Fruit fly (Drosophila melanogaster) whole organism, wandering third instar larva: ENCODE measurements around the gene CG32638.

Source experiments
- Abd-B ChIP-seq: fragments of >200 bp; optimal IDR thresholded peaks from 2 replicates; lab custom pipeline; 2017; ENCODE audit warnings: missing biosample characterization, missing genetic modification characterization
- CG32264 ChIP-seq: fragments of 200-800 bp; sonication (Bioruptor generic); optimal IDR thresholded peaks from 2 replicates; lab custom pipeline; 2016; ENCODE audit warnings: missing biosample characterization, missing genetic modification characterization
- CG9705 ChIP-seq: fragments of 200-800 bp; sonication (Bioruptor generic); optimal IDR thresholded peaks from 2 replicates; lab custom pipeline; 2018; ENCODE audit warnings: missing biosample characterization, mild to moderate bottlenecking, missing genetic modification characterization
- CrebA ChIP-seq: fragments of 200-800 bp; sonication (Bioruptor generic); optimal IDR thresholded peaks from 2 replicates; lab custom pipeline; 2016; ENCODE audit warnings: missing biosample characterization, mild to moderate bottlenecking, missing genetic modification characterization, borderline replicate concordance
- Dfd ChIP-seq: fragments of >200 bp; optimal IDR thresholded peaks from 2 replicates; lab custom pipeline; 2017; ENCODE audit warnings: missing biosample characterization, missing genetic modification characterization
- Dif ChIP-seq: fragments of 200-275, 200-300 bp; sonication (Bioruptor generic); optimal IDR thresholded peaks from 2 replicates; lab custom pipeline; 2018; ENCODE audit warnings: missing biosample characterization, missing genetic modification characterization; ENCODE audit not compliant: partially characterized antibody
- GATAd ChIP-seq: sonication (Bioruptor generic); optimal IDR thresholded peaks from 2 replicates; lab custom pipeline; 2016; ENCODE audit warnings: missing biosample characterization, missing genetic modification characterization
- HLH106 ChIP-seq: fragments of 200-800 bp; optimal IDR thresholded peaks from 3 replicates; lab custom pipeline; 2019; ENCODE audit warnings: missing biosample characterization, mild to moderate bottlenecking, missing genetic modification characterization, moderate library complexity
- Hnf4 ChIP-seq: fragments of 200-800 bp; sonication (Bioruptor generic); optimal IDR thresholded peaks from 2 replicates; lab custom pipeline; 2016; ENCODE audit warnings: missing biosample characterization, mild to moderate bottlenecking, missing genetic modification characterization
- Hr78 ChIP-seq: fragments of >200 bp; optimal IDR thresholded peaks from 2 replicates; lab custom pipeline; 2017; ENCODE audit warnings: missing biosample characterization, missing genetic modification characterization
- Hr83 ChIP-seq: fragments of 200-300 bp; sonication (Bioruptor generic); optimal IDR thresholded peaks from 2 replicates; lab custom pipeline; 2016; ENCODE audit warnings: missing biosample characterization, mild to moderate bottlenecking, missing genetic modification characterization, moderate library complexity; ENCODE audit not compliant: poor library complexity, severe bottlenecking
- Jra ChIP-seq: sonication (Bioruptor generic); optimal IDR thresholded peaks from 2 replicates; lab custom pipeline; 2016; ENCODE audit warnings: missing biosample characterization, missing genetic modification characterization
- Mio ChIP-seq: sonication (Bioruptor generic); optimal IDR thresholded peaks from 2 replicates; lab custom pipeline; 2016; ENCODE audit warnings: missing biosample characterization, missing genetic modification characterization
- Myc ChIP-seq: fragments of >200 bp; optimal IDR thresholded peaks from 2 replicates; lab custom pipeline; 2017
- N ChIP-seq: fragments of >200 bp; optimal IDR thresholded peaks from 2 replicates; lab custom pipeline; 2018; ENCODE audit warnings: missing biosample characterization, missing external identifiers, missing genetic modification characterization
- OdsH ChIP-seq: fragments of 200-800 bp; sonication (Bioruptor generic); optimal IDR thresholded peaks from 2 replicates; lab custom pipeline; 2016; ENCODE audit warnings: missing biosample characterization, mild to moderate bottlenecking, missing genetic modification characterization
- Rel ChIP-seq, 2 experiments: fragments of 200-800 bp; sonication (Bioruptor generic) in 1 of 2; optimal IDR thresholded peaks; 2 replicates in 1 of 2; 3 replicates in 1 of 2; lab custom pipeline; 2016 to 2019; ENCODE audit warnings: mild to moderate bottlenecking in 2 of 2, missing biosample characterization in 2 of 2, missing genetic modification characterization in 2 of 2, moderate library complexity in 1 of 2
- Sp1 ChIP-seq: fragments of 200-800 bp; sonication (Bioruptor generic); optimal IDR thresholded peaks from 3 replicates; lab custom pipeline; 2019; ENCODE audit warnings: missing biosample characterization, mild to moderate bottlenecking, missing genetic modification characterization, moderate library complexity
- Vsx2 ChIP-seq: fragments of 200-300, 225-300 bp; sonication (Bioruptor generic); optimal IDR thresholded peaks from 2 replicates; lab custom pipeline; 2018; ENCODE audit warnings: missing biosample characterization, missing genetic modification characterization; ENCODE audit not compliant: partially characterized antibody
- br ChIP-seq: fragments of 200-800 bp; sonication (Bioruptor generic); optimal IDR thresholded peaks from 2 replicates; lab custom pipeline; 2016; ENCODE audit warnings: missing biosample characterization, missing genetic modification characterization
- brk ChIP-seq: fragments of 200-800 bp; sonication (Bioruptor generic); optimal IDR thresholded peaks from 2 replicates; lab custom pipeline; 2016; ENCODE audit warnings: missing biosample characterization, mild to moderate bottlenecking, missing genetic modification characterization
- dl ChIP-seq, 2 experiments: fragments of 175-275, 200-275 bp in 1 of 2; fragments of 200-275 bp in 1 of 2; sonication (Bioruptor generic); optimal IDR thresholded peaks; lab custom pipeline; 2018; ENCODE audit warnings: mild to moderate bottlenecking in 2 of 2, missing biosample characterization in 2 of 2, missing genetic modification characterization in 2 of 2, moderate library complexity in 2 of 2; ENCODE audit not compliant: partially characterized antibody in 2 of 2, insufficient read depth in 1 of 2
- dmrt93B ChIP-seq: fragments of 200-800 bp; sonication (Bioruptor generic); optimal IDR thresholded peaks from 2 replicates; lab custom pipeline; 2018; ENCODE audit warnings: missing biosample characterization, mild to moderate bottlenecking, missing genetic modification characterization
- dsf ChIP-seq: sonication (Bioruptor generic); optimal IDR thresholded peaks from 2 replicates; lab custom pipeline; 2016; ENCODE audit warnings: missing biosample characterization, missing genetic modification characterization, borderline replicate concordance
- ey ChIP-seq: fragments of 200-800 bp; sonication (Bioruptor generic); optimal IDR thresholded peaks from 2 replicates; lab custom pipeline; 2016; ENCODE audit warnings: missing biosample characterization, missing genetic modification characterization
- foxo ChIP-seq, 2 experiments: fragments of 200-800 bp; sonication (Bioruptor generic); optimal IDR thresholded peaks; 2 replicates in 1 of 2; 3 replicates in 1 of 2; lab custom pipeline; 2016 to 2017; ENCODE audit warnings: missing biosample characterization in 2 of 2, missing genetic modification characterization in 2 of 2
- fru ChIP-seq: fragments of 200-800 bp; sonication (Bioruptor generic); optimal IDR thresholded peaks from 3 replicates; lab custom pipeline; 2016; ENCODE audit warnings: missing biosample characterization, mild to moderate bottlenecking, missing genetic modification characterization
- h ChIP-seq: fragments of 200-800 bp; sonication (Bioruptor generic); optimal IDR thresholded peaks from 3 replicates; lab custom pipeline; 2016; ENCODE audit warnings: missing biosample characterization, mild to moderate bottlenecking, missing genetic modification characterization
- jim ChIP-seq: fragments of 175-275, 200-325 bp; sonication (Bioruptor generic); optimal IDR thresholded peaks from 2 replicates; lab custom pipeline; 2016; ENCODE audit warnings: missing biosample characterization, mild to moderate bottlenecking, missing genetic modification characterization
- lola ChIP-seq: fragments of >200 bp; optimal IDR thresholded peaks from 2 replicates; lab custom pipeline; 2017; ENCODE audit warnings: missing biosample characterization, missing genetic modification characterization
- pan ChIP-seq: fragments of >200 bp; optimal IDR thresholded peaks from 2 replicates; lab custom pipeline; 2017
- psq ChIP-seq: fragments of 200-800 bp; sonication (Bioruptor generic); optimal IDR thresholded peaks from 3 replicates; lab custom pipeline; 2017; ENCODE audit warnings: missing biosample characterization, mild to moderate bottlenecking, missing genetic modification characterization, moderate library complexity
- rgr ChIP-seq: fragments of 200-800 bp; sonication (Bioruptor generic); optimal IDR thresholded peaks from 3 replicates; lab custom pipeline; 2016; ENCODE audit warnings: missing biosample characterization, mild to moderate bottlenecking, missing genetic modification characterization
- sage ChIP-seq: fragments of 200-800 bp; sonication (Bioruptor generic); optimal IDR thresholded peaks from 2 replicates; lab custom pipeline; 2016; ENCODE audit warnings: missing biosample characterization, mild to moderate bottlenecking, missing genetic modification characterization
- sv ChIP-seq: fragments of 200-800 bp; sonication (Bioruptor generic); optimal IDR thresholded peaks from 3 replicates; lab custom pipeline; 2016; ENCODE audit warnings: missing biosample characterization, missing genetic modification characterization
- tai ChIP-seq: sonication (Bioruptor generic); optimal IDR thresholded peaks from 2 replicates; lab custom pipeline; 2016; ENCODE audit warnings: missing biosample characterization, missing genetic modification characterization
- usp ChIP-seq: fragments of >200 bp; optimal IDR thresholded peaks from 2 replicates; lab custom pipeline; 2017; ENCODE audit warnings: missing biosample characterization, missing genetic modification characterization
- woc ChIP-seq: sonication (Bioruptor generic); optimal IDR thresholded peaks from 2 replicates; lab custom pipeline; 2016; ENCODE audit warnings: missing biosample characterization, mild to moderate bottlenecking, missing genetic modification characterization

CG32638 gene

dm6 chrX:13172865-13173264 is 44.3 kb upstream of the CG32638 start:
- no peak for TF ChIP-seq fru (GFP tag; lab: Kevin White, UChicago)
- no peak for TF ChIP-seq Hr83

dm6 chrX:13159481-13159880 is 30.9 kb upstream of the CG32638 start, which contains the start of the genes Bap60 and CG12096:
Bap60 (minus strand) TSS chrX:13159508.
CG12096 (plus strand) TSS chrX:13159604.
- TF ChIP-seq Dfd (GFP tag; lab: Kevin White, UChicago) (no peak), GATAd (GFP tag; lab: Kevin White, UChicago) (peak; percentile 40), Hr83 (no peak), Abd-B (no peak), N (GFP tag; lab: Kevin White, UChicago) (no peak), CG32264 (GFP tag; lab: Kevin White, UChicago) (no peak), Myc (lab: Kevin White, UChicago) (peak; percentile 58), dl (GFP tag; optimal IDR thresholded peaks at IDR 0.05; lab: Kevin White, UChicago; ENCODE audit: insufficient read depth in 1 of 2, partially characterized antibody in 2 of 2) (no peak), Hr78 (GFP tag; lab: Kevin White, UChicago) (no peak), Hnf4 (GFP tag; lab: Kevin White, UChicago) (no peak), sv (GFP tag; lab: Kevin White, UChicago) (peak; percentile 20), lola (no peak), usp (GFP tag; lab: Kevin White, UChicago) (no peak), CrebA (GFP tag; lab: Kevin White, UChicago) (no peak), sage (GFP tag; lab: Kevin White, UChicago) (no peak), dmrt93B (GFP tag; lab: Kevin White, UChicago) (peak; percentile 72), CG9705 (GFP tag; lab: Kevin White, UChicago) (peak; percentile 80), Sp1 (GFP tag; lab: Kevin White, UChicago) (peak; percentile 75), OdsH (GFP tag; lab: Kevin White, UChicago) (peak; percentile 62), Vsx2 (no peak), psq (GFP tag; lab: Kevin White, UChicago) (peak; percentile 60), dsf (GFP tag; lab: Kevin White, UChicago) (no peak), brk (no peak), pan (no peak), tai (GFP tag; lab: Kevin White, UChicago) (no peak), h (GFP tag; lab: Kevin White, UChicago) (peak; percentile 79), br (GFP tag; lab: Kevin White, UChicago) (peak; percentile 81), ey (GFP tag; lab: Kevin White, UChicago) (peak; percentile 80), Mio (GFP tag; lab: Kevin White, UChicago) (no peak), Jra (GFP tag; lab: Kevin White, UChicago) (peak; percentile 79), woc (GFP tag; lab: Kevin White, UChicago) (no peak), fru (GFP tag; lab: Kevin White, UChicago) (peak; percentile 83), HLH106 (peak; percentile 87), Rel (GFP tag; optimal IDR thresholded peaks at IDR 0.05; lab: Kevin White, UChicago) (no peak), Rel (tag; optimal IDR thresholded peaks at IDR 0.05; lab: Kevin White, UChicago) (peak; percentile 40), jim (no peak), rgr (peak; percentile 80), Dif (GFP tag; lab: Kevin White, UChicago) (no peak), foxo (GFP tag; optimal IDR thresholded peaks at IDR 0.05; lab: Kevin White, UChicago) (peak in 1 of 2 experiments; percentile 80)

- no peak for TF ChIP-seq GATAd (GFP tag; lab: Kevin White, UChicago)
- TF ChIP-seq pan = no peak
- peak; percentile 62 for TF ChIP-seq Myc (lab: Kevin White, UChicago)
- TF ChIP-seq CG32264 (GFP tag; lab: Kevin White, UChicago) = no peak
- no peak for TF ChIP-seq br (GFP tag; lab: Kevin White, UChicago)
These were observed 26.2 kb upstream of the CG32638 start, which contains the start of the genes CG4318 and CG4332 for dm6 chrX:13154783-13155182. CG4318 (minus strand) TSS chrX:13154924. CG4332 (plus strand) TSS chrX:13155038.
